Worm (Caenorhabditis elegans) whole organism, young adult: ENCODE results near the gene folt-3.

Experiments used
- Y67H2A.10 ChIP-seq: fragments of 200-800 bp; sonication (Bioruptor generic); conservative IDR thresholded peaks from 2 replicates; pipeline ENCODE4 v1.3.6; 2022; ENCODE audit warnings: missing genetic modification reagents, missing genetic modification characterization, missing compliant biosample characterization
- ama-1 ChIP-seq, 3 experiments: fragments of 150-350 bp in 1 of 3; sonication (generic microtip) in 2 of 3; optimal IDR thresholded peaks; 2 replicates each; lab custom pipeline; 2014 to 2018; ENCODE audit warnings: missing biosample characterization in 2 of 3, missing genetic modification characterization in 2 of 3, missing genetic modification reagents in 2 of 3
- aptf-3 ChIP-seq: fragments of 200-800 bp; sonication (Bioruptor generic); IDR thresholded peaks from 2 replicates; pipeline ENCODE4 v1.3.6; 2022; ENCODE audit warnings: missing genetic modification characterization, missing compliant biosample characterization
- dpl-1 ChIP-seq: fragments of 150-350 bp; optimal IDR thresholded peaks from 2 replicates; lab custom pipeline; 2014; ENCODE audit warnings: missing biosample characterization, missing genetic modification reagents, missing genetic modification characterization
- gei-17 ChIP-seq: fragments of 200-800 bp; sonication (Bioruptor generic); optimal IDR thresholded peaks from 2 replicates; lab custom pipeline; 2018; ENCODE audit warnings: mild to moderate bottlenecking, missing genetic modification characterization, missing compliant biosample characterization
- hmg-20 ChIP-seq: fragments of 200-800 bp; sonication (Bioruptor generic); IDR thresholded peaks from 2 replicates; pipeline ENCODE4 v1.3.6; 2022; ENCODE audit warnings: missing genetic modification reagents, missing genetic modification characterization, missing compliant biosample characterization
- lsl-1 ChIP-seq: fragments of 200-800 bp; sonication (Bioruptor generic); optimal IDR thresholded peaks from 2 replicates; lab custom pipeline; 2018; ENCODE audit warnings: mild to moderate bottlenecking, missing genetic modification characterization, moderate library complexity, missing compliant biosample characterization
- madf-3 ChIP-seq: fragments of 200-800 bp; sonication (Bioruptor generic); IDR thresholded peaks from 2 replicates; pipeline ENCODE4 v1.3.6; 2022; ENCODE audit warnings: missing genetic modification reagents, missing genetic modification characterization, missing compliant biosample characterization
- mcd-1 ChIP-seq: fragments of 200-800 bp; sonication (Bioruptor generic); IDR thresholded peaks from 2 replicates; pipeline ENCODE4 v1.3.6; 2022; ENCODE audit warnings: missing genetic modification reagents, missing genetic modification characterization, missing compliant biosample characterization
- sptf-2 ChIP-seq: fragments of 200-800 bp; sonication (Bioruptor generic); optimal IDR thresholded peaks from 2 replicates; lab custom pipeline; 2018; ENCODE audit warnings: mild to moderate bottlenecking, missing genetic modification characterization, missing compliant biosample characterization
- ztf-22 ChIP-seq: fragments of 200-800 bp; sonication (Bioruptor generic); optimal IDR thresholded peaks from 2 replicates; lab custom pipeline; 2018; ENCODE audit warnings: mild to moderate bottlenecking, missing genetic modification characterization, moderate library complexity, missing compliant biosample characterization

DNA sequence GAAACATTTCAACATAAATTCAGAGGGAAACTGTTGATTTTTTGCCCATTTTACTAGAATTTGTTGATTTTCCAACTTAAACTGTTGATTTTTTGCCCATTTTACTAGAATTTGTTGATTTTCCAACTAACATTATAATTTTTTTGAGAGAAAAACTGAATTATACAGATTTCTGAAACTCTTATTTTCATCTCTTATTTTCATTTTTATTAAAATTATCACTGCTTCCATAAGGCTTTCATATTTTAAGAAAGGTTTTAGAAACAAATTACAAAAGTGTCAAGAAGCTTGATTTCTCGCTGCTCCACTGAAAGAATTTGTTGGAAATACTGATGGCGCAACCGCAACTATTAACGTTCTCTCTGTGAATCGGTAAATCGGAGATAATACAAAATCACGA lies 40.4 kb upstream of the folt-3 start:
- TF ChIP-seq madf-3 (GFP tag; lab: Robert Waterston, UW) = no peak
- no peak for TF ChIP-seq sptf-2
- no peak for TF ChIP-seq ztf-22 (GFP tag; lab: Kevin White, UChicago)
- no peak for TF ChIP-seq lsl-1 (GFP tag; lab: Kevin White, UChicago)
- no peak for TF ChIP-seq hmg-20
- TF ChIP-seq gei-17 (GFP tag; lab: Kevin White, UChicago) = no peak
- no peak for TF ChIP-seq dpl-1 (GFP tag; lab: Kevin White, UChicago)
- TF ChIP-seq Y67H2A.10 (GFP tag; lab: Robert Waterston, UW) = no peak
- TF ChIP-seq mcd-1 = no peak
- TF ChIP-seq aptf-3 (GFP tag; lab: Robert Waterston, UW) = no peak
- TF ChIP-seq ama-1 (optimal IDR thresholded peaks at IDR 0.05; lab: Kevin White, UChicago) = no peak
- TF ChIP-seq ama-1 (GFP tag; optimal IDR thresholded peaks at IDR 0.05; lab: Kevin White, UChicago) = no peak
